Worm (Caenorhabditis elegans) whole organism, L3 larva: Measurements from ENCODE around the gene K11D12.14.

Source experiments
- ZK546.5 ChIP-seq: sonication (generic microtip); optimal IDR thresholded peaks from 2 replicates; lab custom pipeline; 2017; ENCODE audit warnings: missing biosample characterization, missing genetic modification characterization
- aly-2 ChIP-seq: fragments of 150-350 bp; optimal IDR thresholded peaks from 2 replicates; lab custom pipeline; 2014; ENCODE audit warnings: missing biosample characterization, missing genetic modification characterization
- ceh-28 ChIP-seq: fragments of 150-350 bp; optimal IDR thresholded peaks from 2 replicates; lab custom pipeline; 2014; ENCODE audit warnings: missing biosample characterization, missing genetic modification reagents, missing genetic modification characterization
- ceh-82 ChIP-seq: fragments of 150-350 bp; optimal IDR thresholded peaks from 2 replicates; lab custom pipeline; 2014; ENCODE audit warnings: missing biosample characterization, missing genetic modification characterization
- ceh-9 ChIP-seq: sonication (generic microtip); optimal IDR thresholded peaks from 2 replicates; lab custom pipeline; 2018; ENCODE audit warnings: missing biosample characterization, missing genetic modification characterization
- daf-12 ChIP-seq: fragments of 150-350 bp; optimal IDR thresholded peaks from 2 replicates; lab custom pipeline; 2014; ENCODE audit warnings: missing biosample characterization, missing genetic modification reagents, missing genetic modification characterization
- egl-5 ChIP-seq: fragments of 150-350 bp; optimal IDR thresholded peaks from 2 replicates; lab custom pipeline; 2017; ENCODE audit warnings: missing biosample characterization, missing genetic modification reagents, missing genetic modification characterization, inconsistent platforms
- elt-1 ChIP-seq: fragments of 150-350 bp; optimal IDR thresholded peaks from 2 replicates; lab custom pipeline; 2014; ENCODE audit warnings: missing biosample characterization, missing genetic modification characterization
- elt-2 ChIP-seq: sonication (generic microtip); optimal IDR thresholded peaks from 2 replicates; lab custom pipeline; 2016; ENCODE audit warnings: missing genetic modification reagents, mild to moderate bottlenecking, missing genetic modification characterization, missing compliant biosample characterization
- elt-3 ChIP-seq, 3 experiments: fragments of 150-350 bp in 1 of 3; sonication (generic microtip) in 2 of 3; optimal IDR thresholded peaks; 2 replicates in 2 of 3; 4 replicates in 1 of 3; lab custom pipeline; 2014 to 2017; ENCODE audit warnings: missing biosample characterization in 3 of 3, missing genetic modification characterization in 3 of 3
- eor-1 ChIP-seq, 2 experiments: fragments of 150-350 bp; optimal IDR thresholded peaks; 2 replicates each; lab custom pipeline; 2014 to 2018; ENCODE audit warnings: missing biosample characterization in 2 of 2, missing genetic modification characterization in 2 of 2
- fkh-2 ChIP-seq: fragments of 150-350 bp; optimal IDR thresholded peaks from 2 replicates; lab custom pipeline; 2014; ENCODE audit warnings: missing biosample characterization, missing genetic modification reagents, missing genetic modification characterization
- fos-1 ChIP-seq: fragments of 150-350 bp; optimal IDR thresholded peaks from 2 replicates; lab custom pipeline; 2014; ENCODE audit warnings: missing biosample characterization, missing genetic modification characterization
- hmg-11 ChIP-seq: sonication (generic microtip); optimal IDR thresholded peaks from 2 replicates; lab custom pipeline; 2016; ENCODE audit warnings: missing genetic modification characterization, missing compliant biosample characterization
- jun-1 ChIP-seq: fragments of 150-350 bp; optimal IDR thresholded peaks from 2 replicates; lab custom pipeline; 2014; ENCODE audit warnings: missing biosample characterization, missing genetic modification reagents, missing genetic modification characterization
- lin-15B ChIP-seq: fragments of 150-350 bp; optimal IDR thresholded peaks from 2 replicates; lab custom pipeline; 2014; ENCODE audit warnings: missing biosample characterization, missing genetic modification characterization
- lsy-12 ChIP-seq: sonication (generic microtip); optimal IDR thresholded peaks from 2 replicates; lab custom pipeline; 2016; ENCODE audit warnings: mild to moderate bottlenecking, missing genetic modification characterization, missing compliant biosample characterization
- mdl-1 ChIP-seq: fragments of 150-350 bp; optimal IDR thresholded peaks from 2 replicates; lab custom pipeline; 2014; ENCODE audit warnings: missing biosample characterization, missing genetic modification characterization
- mml-1 ChIP-seq: fragments of 150-350 bp; sonication (generic microtip); optimal IDR thresholded peaks from 3 replicates; lab custom pipeline; 2014; ENCODE audit warnings: missing biosample characterization, missing genetic modification characterization
- nfya-1 ChIP-seq: sonication (generic microtip); optimal IDR thresholded peaks from 2 replicates; lab custom pipeline; 2017; ENCODE audit warnings: missing genetic modification characterization, mild to moderate bottlenecking, missing compliant biosample characterization, antibody characterized with exemption, moderate library complexity; ENCODE audit not compliant: insufficient read depth
- nhr-11 ChIP-seq: fragments of 150-350 bp; optimal IDR thresholded peaks from 2 replicates; lab custom pipeline; 2014; ENCODE audit warnings: missing biosample characterization, missing genetic modification characterization
- nhr-23 ChIP-seq: fragments of 150-350 bp; optimal IDR thresholded peaks from 2 replicates; lab custom pipeline; 2014; ENCODE audit warnings: missing biosample characterization, missing genetic modification reagents, missing genetic modification characterization
- nhr-237 ChIP-seq: fragments of 150-350 bp; optimal IDR thresholded peaks from 2 replicates; lab custom pipeline; 2014; ENCODE audit warnings: missing biosample characterization, missing genetic modification characterization
- nhr-25 ChIP-seq: sonication (generic microtip); optimal IDR thresholded peaks from 2 replicates; lab custom pipeline; 2017; ENCODE audit warnings: missing biosample characterization, missing genetic modification characterization
- nhr-28 ChIP-seq: fragments of 150-350 bp; optimal IDR thresholded peaks from 2 replicates; lab custom pipeline; 2014; ENCODE audit warnings: missing biosample characterization, missing genetic modification characterization
- nhr-43 ChIP-seq: sonication (generic microtip); optimal IDR thresholded peaks from 2 replicates; lab custom pipeline; 2016; ENCODE audit warnings: mild to moderate bottlenecking, missing genetic modification characterization, missing compliant biosample characterization; ENCODE audit not compliant: poor library complexity, severe bottlenecking
- nhr-67 ChIP-seq: fragments of 150-350 bp; optimal IDR thresholded peaks from 2 replicates; lab custom pipeline; 2014; ENCODE audit warnings: missing biosample characterization, missing genetic modification characterization
- nhr-76 ChIP-seq: fragments of 150-350 bp; sonication (generic microtip); optimal IDR thresholded peaks from 5 replicates; lab custom pipeline; 2014; ENCODE audit warnings: missing biosample characterization, missing genetic modification characterization
- pha-4 ChIP-seq: fragments of 150-350 bp; optimal IDR thresholded peaks from 2 replicates; lab custom pipeline; 2014; ENCODE audit warnings: missing biosample characterization, missing genetic modification reagents, missing genetic modification characterization
- pqm-1 ChIP-seq: fragments of 150-350 bp; optimal IDR thresholded peaks from 2 replicates; lab custom pipeline; 2017; ENCODE audit warnings: missing biosample characterization, missing genetic modification characterization, inconsistent platforms
- sea-2 ChIP-seq: fragments of 150-350 bp; sonication (generic microtip); optimal IDR thresholded peaks from 4 replicates; lab custom pipeline; 2014; ENCODE audit warnings: missing biosample characterization, missing genetic modification reagents, missing genetic modification characterization
- skn-1 ChIP-seq: fragments of 150-350 bp; optimal IDR thresholded peaks from 2 replicates; lab custom pipeline; 2014; ENCODE audit warnings: missing biosample characterization, missing genetic modification characterization
- snpc-4 ChIP-seq: fragments of 150-350 bp; optimal IDR thresholded peaks from 2 replicates; lab custom pipeline; 2014; ENCODE audit warnings: missing biosample characterization, missing genetic modification characterization
- tbx-2 ChIP-seq: sonication (generic microtip); optimal IDR thresholded peaks from 2 replicates; lab custom pipeline; 2016; ENCODE audit warnings: mild to moderate bottlenecking, missing genetic modification characterization, missing compliant biosample characterization
- unc-39 ChIP-seq: sonication (generic microtip); optimal IDR thresholded peaks from 4 replicates; lab custom pipeline; 2017; ENCODE audit warnings: missing biosample characterization, missing genetic modification characterization
- unc-62 ChIP-seq: fragments of 150-350 bp; sonication (generic microtip); optimal IDR thresholded peaks from 4 replicates; lab custom pipeline; 2014; ENCODE audit warnings: missing biosample characterization, missing genetic modification reagents, missing genetic modification characterization
- zag-1 ChIP-seq: fragments of 150-350 bp; optimal IDR thresholded peaks from 2 replicates; lab custom pipeline; 2014; ENCODE audit warnings: missing biosample characterization, missing genetic modification characterization
- ztf-11 ChIP-seq: fragments of 150-350 bp; optimal IDR thresholded peaks from 2 replicates; lab custom pipeline; 2014; ENCODE audit warnings: missing biosample characterization, missing genetic modification characterization

Gene K11D12.14

ce11 chrV:5023355-5023754, 26.1 kb upstream of the K11D12.14 start:
- TF ChIP-seq elt-2 (tag; lab: Kevin White, UChicago) (peak; percentile 2), egl-5 (no peak)

DNA sequence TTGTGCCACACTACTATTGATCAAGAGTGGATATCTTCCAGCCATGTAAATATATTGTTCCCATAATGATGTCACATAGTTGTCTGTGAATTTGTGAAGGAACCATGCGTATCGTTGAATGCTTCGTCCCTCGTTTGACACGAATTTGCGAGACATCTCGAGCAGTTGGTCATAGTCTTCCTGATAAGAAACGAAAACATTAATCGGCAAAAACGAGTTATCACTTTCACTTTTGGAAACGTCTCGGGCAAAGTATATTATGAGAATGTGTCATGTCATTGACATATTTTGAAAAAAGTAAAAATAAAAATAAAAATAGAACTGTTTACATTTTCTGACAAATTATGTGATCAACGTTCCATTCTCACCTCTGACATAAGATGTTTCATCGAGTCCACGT, 23.0 kb upstream of the K11D12.14 start:
- TF ChIP-seq elt-2 (tag; lab: Kevin White, UChicago) (peak; percentile 90), ZK546.5 (no peak), pqm-1 (tag; lab: Kevin White, UChicago) (peak; percentile 58), hmg-11 (tag; lab: Kevin White, UChicago) (no peak), nhr-43 (tag; lab: Kevin White, UChicago) (peak; percentile 13)

DNA sequence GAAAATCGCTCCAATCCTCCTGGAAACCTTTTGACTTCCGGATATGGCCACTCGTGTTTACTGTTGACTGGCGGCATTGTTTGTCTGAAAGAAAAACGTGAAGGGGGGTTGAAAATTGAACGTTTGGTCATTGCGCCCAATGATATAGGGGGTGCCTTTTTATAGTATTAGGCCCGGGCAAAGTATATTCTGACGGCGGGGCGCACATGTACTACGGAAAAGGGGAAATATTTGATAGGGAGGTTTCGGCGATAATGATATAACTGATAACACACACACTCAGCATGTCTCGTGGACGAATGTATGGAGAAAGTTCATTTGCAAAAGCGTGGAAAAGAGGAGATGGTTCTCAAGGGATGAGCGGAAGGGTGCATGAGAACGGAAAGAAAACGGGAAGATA, 21.8 kb upstream of the K11D12.14 start, which contains the start of gene cpt-4:
Gene cpt-4, minus strand, starts transcription at position 84 of the 400 bp plus-strand sequence.
- TF ChIP-seq daf-12 (tag; lab: Kevin White, UChicago) = no peak
- no peak for TF ChIP-seq snpc-4 (tag; lab: Kevin White, UChicago)
- TF ChIP-seq nhr-23 (tag; lab: Kevin White, UChicago) = no peak
- no peak for TF ChIP-seq jun-1 (tag; lab: Kevin White, UChicago)
- TF ChIP-seq ZK546.5 = no peak
- no peak for TF ChIP-seq unc-62 (GFP tag; lab: Kevin White, UChicago)
- TF ChIP-seq tbx-2 (tag; lab: Kevin White, UChicago) = no peak
- peak; percentile 83 for TF ChIP-seq pqm-1 (tag; lab: Kevin White, UChicago)
- no peak for TF ChIP-seq ceh-82 (tag; lab: Kevin White, UChicago)
- TF ChIP-seq elt-2 (tag; lab: Kevin White, UChicago) = peak; percentile 95
- no peak for TF ChIP-seq ceh-28 (tag; lab: Kevin White, UChicago)
- no peak for TF ChIP-seq nfya-1
- no peak for TF ChIP-seq nhr-25 (tag; lab: Kevin White, UChicago)
- TF ChIP-seq nhr-43 (tag; lab: Kevin White, UChicago) = no peak
- no peak for TF ChIP-seq fkh-2 (tag; lab: Kevin White, UChicago)
- TF ChIP-seq mdl-1 (tag; lab: Kevin White, UChicago) = peak; percentile 5

DNA sequence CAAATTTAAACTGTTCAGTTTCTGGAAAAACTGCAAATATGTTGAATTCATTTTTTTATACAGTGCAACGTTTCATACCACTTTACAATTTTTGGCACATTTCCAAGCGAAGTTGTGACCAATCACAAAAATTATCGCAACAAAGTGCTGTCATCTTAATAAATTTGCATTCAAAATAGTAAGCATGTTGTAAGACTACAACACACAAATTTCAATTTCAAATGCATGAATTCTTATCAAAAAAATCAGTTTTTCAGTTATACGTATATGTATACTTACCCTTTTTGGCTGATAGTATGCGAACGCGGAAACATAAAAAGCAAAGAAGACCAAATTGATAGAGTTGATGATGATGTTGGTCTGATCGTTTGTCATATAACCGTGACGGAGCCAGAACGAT, 19.2 kb upstream of the K11D12.14 start:
- TF ChIP-seq lin-15B (tag; lab: Kevin White, UChicago) (no peak), ztf-11 (tag; lab: Kevin White, UChicago) (no peak), mml-1 (tag; lab: Kevin White, UChicago) (no peak), fos-1 (tag; lab: Kevin White, UChicago) (no peak), nfya-1 (no peak), nhr-67 (no peak), jun-1 (tag; lab: Kevin White, UChicago) (peak; percentile 3), unc-39 (tag; lab: Kevin White, UChicago) (no peak), ceh-28 (tag; lab: Kevin White, UChicago) (no peak), eor-1 (tag; optimal IDR thresholded peaks at IDR 0.05; lab: Kevin White, UChicago) (no peak), nhr-76 (tag; lab: Kevin White, UChicago) (no peak), nhr-237 (tag; lab: Kevin White, UChicago) (no peak), mdl-1 (tag; lab: Kevin White, UChicago) (no peak), zag-1 (no peak), elt-2 (tag; lab: Kevin White, UChicago) (peak; percentile 88), ceh-9 (tag; lab: Kevin White, UChicago) (no peak), pha-4 (peak; percentile 28), aly-2 (tag; lab: Kevin White, UChicago) (no peak), pqm-1 (tag; lab: Kevin White, UChicago) (peak; percentile 86), elt-3 (tag; optimal IDR thresholded peaks at IDR 0.05; lab: Kevin White, UChicago) (no peak), elt-1 (tag; lab: Kevin White, UChicago) (no peak), nhr-43 (tag; lab: Kevin White, UChicago) (no peak), nhr-11 (tag; lab: Kevin White, UChicago) (no peak), sea-2 (GFP tag; lab: Kevin White, UChicago) (no peak), nhr-28 (tag; lab: Kevin White, UChicago) (no peak), skn-1 (tag; lab: Kevin White, UChicago) (peak; percentile 38), lsy-12 (tag; lab: Kevin White, UChicago) (no peak)
